Worm (Caenorhabditis elegans) whole organism, late embryonic: ENCODE data around the gene ZK1307.3.

Source experiments
- ceh-14 ChIP-seq: sonication (generic microtip); optimal IDR thresholded peaks from 2 replicates; lab custom pipeline; 2016; ENCODE audit warnings: missing genotype, missing genetic modification characterization, missing compliant biosample characterization
- hlh-30 ChIP-seq: sonication (generic microtip); optimal IDR thresholded peaks from 2 replicates; lab custom pipeline; 2017; ENCODE audit warnings: antibody characterized with exemption, missing genetic modification characterization, missing compliant biosample characterization; ENCODE audit not compliant: insufficient read depth
- hlh-8 ChIP-seq: sonication (generic microtip); optimal IDR thresholded peaks from 2 replicates; lab custom pipeline; 2016; ENCODE audit warnings: missing genotype, missing genetic modification characterization, missing compliant biosample characterization
- nfya-1 ChIP-seq: sonication (generic microtip); optimal IDR thresholded peaks from 2 replicates; lab custom pipeline; 2017; ENCODE audit warnings: missing genetic modification characterization, mild to moderate bottlenecking, missing compliant biosample characterization, antibody characterized with exemption, moderate library complexity
- pha-4 ChIP-seq: fragments of 150-350 bp; optimal IDR thresholded peaks from 2 replicates; lab custom pipeline; 2018; ENCODE audit warnings: missing biosample characterization, missing genetic modification reagents, missing genetic modification characterization
- rnt-1 ChIP-seq: sonication (generic microtip); optimal IDR thresholded peaks from 2 replicates; lab custom pipeline; 2016; ENCODE audit warnings: missing genetic modification characterization, missing compliant biosample characterization
- sdc-2 ChIP-seq: sonication (generic microtip); optimal IDR thresholded peaks from 2 replicates; lab custom pipeline; 2016; ENCODE audit warnings: missing genotype, missing genetic modification characterization, missing compliant biosample characterization
- unc-3 ChIP-seq, 2 experiments: fragments of 200-800 bp in 1 of 2; sonication (Bioruptor generic) in 1 of 2; sonication (generic microtip) in 1 of 2; conservative IDR thresholded peaks in 1 of 2; optimal IDR thresholded peaks in 1 of 2; 2 replicates each; pipeline versions ENCODE4 v1.3.6 to Lab custom; 2016 to 2022; ENCODE audit warnings: missing compliant biosample characterization in 2 of 2, missing genetic modification characterization in 2 of 2, missing genetic modification reagents in 1 of 2
- zip-5 ChIP-seq: sonication (generic microtip); optimal IDR thresholded peaks from 2 replicates; lab custom pipeline; 2016; ENCODE audit warnings: missing genetic modification characterization, missing compliant biosample characterization

ce11 chrII:9679842-9680241 is 27.0 kb upstream of the ZK1307.3 start:
- TF ChIP-seq ceh-14 (no peak), rnt-1 (tag; lab: Kevin White, UChicago) (no peak), sdc-2 (tag; lab: Kevin White, UChicago) (no peak), hlh-30 (tag; lab: Kevin White, UChicago) (no peak), hlh-8 (tag; lab: Kevin White, UChicago) (no peak), unc-3 (GFP tag; conservative IDR thresholded peaks at IDR 0.05; lab: Robert Waterston, UW) (no peak), unc-3 (tag; optimal IDR thresholded peaks at IDR 0.05; lab: Kevin White, UChicago) (no peak), nfya-1 (tag; lab: Kevin White, UChicago) (no peak), pha-4 (tag; lab: Kevin White, UChicago) (no peak), zip-5 (tag; lab: Kevin White, UChicago) (no peak)
